Worm (Caenorhabditis elegans) whole organism, young adult: ENCODE data around the gene sec-22.

Experiments used
- D2030.7 ChIP-seq: fragments of 200-800 bp; sonication (Bioruptor generic); IDR thresholded peaks from 2 replicates; pipeline ENCODE4 v1.3.6; 2022; ENCODE audit warnings: missing genetic modification reagents, missing genetic modification characterization, missing compliant biosample characterization
- F10E7.11 ChIP-seq: sonication (generic microtip); optimal IDR thresholded peaks from 2 replicates; lab custom pipeline; 2017; ENCODE audit warnings: mild to moderate bottlenecking, missing genetic modification characterization, moderate library complexity, missing compliant biosample characterization
- F22D6.2 ChIP-seq: sonication (generic microtip); optimal IDR thresholded peaks from 2 replicates; lab custom pipeline; 2016; ENCODE audit warnings: mild to moderate bottlenecking, missing genetic modification characterization, missing compliant biosample characterization
- F49E8.2 ChIP-seq: sonication (generic microtip); optimal IDR thresholded peaks from 3 replicates; lab custom pipeline; 2017; ENCODE audit warnings: missing genetic modification characterization, mild to moderate bottlenecking, missing compliant biosample characterization, antibody characterized with exemption, moderate library complexity; ENCODE audit not compliant: insufficient read depth
- F52B5.7 ChIP-seq: sonication (generic microtip); optimal IDR thresholded peaks from 2 replicates; lab custom pipeline; 2016; ENCODE audit warnings: mild to moderate bottlenecking, missing genetic modification characterization, missing compliant biosample characterization
- F55B11.4 ChIP-seq: sonication (generic microtip); optimal IDR thresholded peaks from 2 replicates; lab custom pipeline; 2016; ENCODE audit warnings: missing compliant biosample characterization, missing genetic modification characterization, borderline replicate concordance; ENCODE audit not compliant: insufficient read depth
- F57C9.4 ChIP-seq: sonication (generic microtip); optimal IDR thresholded peaks from 2 replicates; lab custom pipeline; 2017; ENCODE audit warnings: mild to moderate bottlenecking, missing genetic modification characterization, missing compliant biosample characterization
- Y53F4B.3 ChIP-seq: fragments of 200-800 bp; sonication (Bioruptor generic); IDR thresholded peaks from 2 replicates; pipeline ENCODE4 v1.3.6; 2022; ENCODE audit warnings: missing genetic modification reagents, missing genetic modification characterization, missing compliant biosample characterization
- athp-1 ChIP-seq: sonication (generic microtip); optimal IDR thresholded peaks from 2 replicates; lab custom pipeline; 2017; ENCODE audit warnings: mild to moderate bottlenecking, missing genetic modification characterization, missing compliant biosample characterization
- attf-6 ChIP-seq: fragments of 200-800 bp; sonication (Bioruptor generic); IDR thresholded peaks from 2 replicates; pipeline ENCODE4 v1.3.6; 2022; ENCODE audit warnings: missing genetic modification reagents, missing genetic modification characterization, missing compliant biosample characterization
- ceh-40 ChIP-seq: fragments of 200-800 bp; sonication (Bioruptor generic); IDR thresholded peaks from 2 replicates; pipeline ENCODE4 v1.3.6; 2022; ENCODE audit warnings: missing genetic modification characterization, missing compliant biosample characterization
- ceh-79 ChIP-seq: sonication (generic microtip); optimal IDR thresholded peaks from 2 replicates; lab custom pipeline; 2017; ENCODE audit warnings: mild to moderate bottlenecking, missing genetic modification characterization, missing compliant biosample characterization
- chd-7 ChIP-seq: sonication (generic microtip); optimal IDR thresholded peaks from 2 replicates; lab custom pipeline; 2016; ENCODE audit warnings: mild to moderate bottlenecking, missing genetic modification characterization, moderate library complexity, missing compliant biosample characterization
- dox-1 ChIP-seq: fragments of 200-800 bp; sonication (Bioruptor generic); IDR thresholded peaks from 2 replicates; pipeline ENCODE4 v1.3.6; 2022; ENCODE audit warnings: missing genetic modification reagents, missing genetic modification characterization, missing compliant biosample characterization
- egrh-3 ChIP-seq: fragments of 200-800 bp; sonication (Bioruptor generic); IDR thresholded peaks from 2 replicates; pipeline ENCODE4 v1.3.6; 2022; ENCODE audit warnings: missing genetic modification reagents, missing genetic modification characterization, missing compliant biosample characterization
- hlh-12 ChIP-seq: sonication (generic microtip); optimal IDR thresholded peaks from 2 replicates; lab custom pipeline; 2016; ENCODE audit warnings: missing genetic modification characterization, missing compliant biosample characterization
- lag-1 ChIP-seq: fragments of 200-800 bp; sonication (Bioruptor generic); IDR thresholded peaks from 2 replicates; pipeline ENCODE4 v1.3.6; 2022; ENCODE audit warnings: missing genetic modification reagents, missing genetic modification characterization, missing compliant biosample characterization
- lin-40 ChIP-seq: sonication (generic microtip); optimal IDR thresholded peaks from 2 replicates; lab custom pipeline; 2016; ENCODE audit warnings: missing genetic modification characterization, mild to moderate bottlenecking, missing compliant biosample characterization, missing genotype, missing genetic modification reagents
- lin-54 ChIP-seq: fragments of 200-800 bp; sonication (Bioruptor generic); optimal IDR thresholded peaks from 2 replicates; lab custom pipeline; 2018; ENCODE audit warnings: mild to moderate bottlenecking, missing genetic modification characterization, missing compliant biosample characterization
- madf-10 ChIP-seq: sonication (generic microtip); optimal IDR thresholded peaks from 2 replicates; lab custom pipeline; 2016; ENCODE audit warnings: mild to moderate bottlenecking, missing genetic modification characterization, missing compliant biosample characterization
- madf-6 ChIP-seq: fragments of 200-800 bp; sonication (Bioruptor generic); IDR thresholded peaks from 2 replicates; pipeline ENCODE4 v1.3.6; 2022; ENCODE audit warnings: missing genetic modification reagents, missing genetic modification characterization, missing compliant biosample characterization
- mes-4 ChIP-seq: sonication (generic microtip); optimal IDR thresholded peaks from 2 replicates; lab custom pipeline; 2016; ENCODE audit warnings: missing genotype, missing genetic modification characterization, missing compliant biosample characterization
- nfyb-1 ChIP-seq: fragments of 200-800 bp; sonication (Bioruptor generic); IDR thresholded peaks from 2 replicates; pipeline ENCODE4 v1.3.6; 2022; ENCODE audit warnings: missing genetic modification reagents, missing genetic modification characterization, missing compliant biosample characterization
- nhr-120 ChIP-seq: fragments of 200-800 bp; sonication (Bioruptor generic); IDR thresholded peaks from 2 replicates; pipeline ENCODE4 v1.3.6; 2022; ENCODE audit warnings: missing genetic modification characterization, missing compliant biosample characterization
- repo-1 ChIP-seq: sonication (generic microtip); optimal IDR thresholded peaks from 2 replicates; lab custom pipeline; 2017; ENCODE audit warnings: mild to moderate bottlenecking, missing genetic modification characterization, missing compliant biosample characterization
- rpc-1 ChIP-seq, 2 experiments: fragments of 150-350 bp in 1 of 2; sonication (generic microtip) in 1 of 2; optimal IDR thresholded peaks; 2 replicates each; lab custom pipeline; 2014 to 2018; ENCODE audit warnings: missing biosample characterization in 1 of 2, missing genetic modification characterization in 1 of 2, missing genetic modification reagents in 1 of 2, missing genotype in 1 of 2
- sdz-38 ChIP-seq: sonication (generic microtip); optimal IDR thresholded peaks from 2 replicates; lab custom pipeline; 2016; ENCODE audit warnings: missing genotype, missing genetic modification characterization, missing compliant biosample characterization
- snpc-1.1 ChIP-seq: sonication (generic microtip); optimal IDR thresholded peaks from 2 replicates; lab custom pipeline; 2017; ENCODE audit warnings: missing genetic modification characterization, mild to moderate bottlenecking, missing compliant biosample characterization, antibody characterized with exemption, moderate library complexity, missing genotype, missing genetic modification reagents; ENCODE audit not compliant: insufficient read depth
- snpc-4 ChIP-seq, 5 experiments: fragments of 150-350 bp in 1 of 5; sonication (generic microtip) in 4 of 5; optimal IDR thresholded peaks; 2 replicates each; lab custom pipeline; 2014 to 2018; ENCODE audit warnings: missing genetic modification characterization in 5 of 5, missing biosample characterization in 3 of 5, antibody characterized with exemption in 2 of 5, mild to moderate bottlenecking in 2 of 5, missing compliant biosample characterization in 2 of 5, missing genotype in 2 of 5, moderate library complexity in 2 of 5, missing genetic modification reagents in 1 of 5
- unc-62 ChIP-seq: fragments of 150-350 bp; optimal IDR thresholded peaks from 2 replicates; lab custom pipeline; 2014; ENCODE audit warnings: missing biosample characterization, missing genetic modification reagents, missing genetic modification characterization
- zfh-2 ChIP-seq: fragments of 200-800 bp; sonication (Bioruptor generic); conservative IDR thresholded peaks from 2 replicates; pipeline ENCODE4 v1.3.6; 2022; ENCODE audit warnings: missing genetic modification reagents, missing genetic modification characterization, missing compliant biosample characterization
- ztf-26 ChIP-seq: sonication (generic microtip); optimal IDR thresholded peaks from 2 replicates; lab custom pipeline; 2017; ENCODE audit warnings: missing genetic modification characterization, missing compliant biosample characterization
- ztf-6 ChIP-seq: fragments of 200-800 bp; sonication (Bioruptor generic); IDR thresholded peaks from 2 replicates; pipeline ENCODE4 v1.3.6; 2022; ENCODE audit warnings: missing genetic modification reagents, missing genetic modification characterization, missing compliant biosample characterization

sec-22 gene

DNA sequence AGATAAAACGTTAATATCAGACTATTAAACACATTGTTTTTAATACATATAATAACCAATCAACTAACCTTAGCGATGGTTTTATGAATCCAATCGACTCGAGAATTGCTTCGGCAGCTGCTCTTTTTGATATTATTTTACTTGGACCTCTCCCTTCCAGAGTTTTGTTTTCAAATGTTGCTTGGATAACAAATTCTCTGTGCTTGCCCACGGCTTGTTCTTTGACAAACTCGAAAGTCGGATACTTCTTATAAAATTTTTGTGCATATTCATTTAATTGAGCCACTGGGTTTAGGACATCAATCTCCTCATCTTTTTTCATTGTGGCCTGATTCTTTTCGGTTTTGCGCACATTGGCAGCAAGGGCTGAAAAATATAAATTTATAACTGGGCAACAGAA lies 10.3 kb upstream of the sec-22 start, which contains the start of gene F55A4.3:
Gene F55A4.3, minus strand, starts transcription at position 101 of the 400 bp plus-strand sequence.
- no peak for TF ChIP-seq chd-7 (tag; lab: Kevin White, UChicago)
- no peak for TF ChIP-seq unc-62 (GFP tag; lab: Kevin White, UChicago)
- TF ChIP-seq zfh-2 (GFP tag; lab: Robert Waterston, UW) = no peak
- no peak for TF ChIP-seq nhr-120
- no peak for TF ChIP-seq lin-54
- no peak for TF ChIP-seq F57C9.4 (tag; lab: Kevin White, UChicago)
- TF ChIP-seq snpc-1.1 (tag; lab: Kevin White, UChicago) = no peak
- no peak for TF ChIP-seq F49E8.2 (tag; lab: Kevin White, UChicago)
- no peak for TF ChIP-seq hlh-12 (tag; lab: Kevin White, UChicago)
- no peak for TF ChIP-seq F22D6.2 (tag; lab: Kevin White, UChicago)
- TF ChIP-seq nfyb-1 (GFP tag; lab: Robert Waterston, UW) = no peak
- TF ChIP-seq madf-10 (tag; lab: Kevin White, UChicago) = no peak
- no peak for TF ChIP-seq Y53F4B.3 (GFP tag; lab: Robert Waterston, UW)
- TF ChIP-seq F55B11.4 (tag; lab: Kevin White, UChicago) = no peak
- TF ChIP-seq F52B5.7 (tag; lab: Kevin White, UChicago) = no peak
- TF ChIP-seq ztf-6 (GFP tag; lab: Robert Waterston, UW) = no peak
- TF ChIP-seq, all 124 proteins: peak for 0

DNA sequence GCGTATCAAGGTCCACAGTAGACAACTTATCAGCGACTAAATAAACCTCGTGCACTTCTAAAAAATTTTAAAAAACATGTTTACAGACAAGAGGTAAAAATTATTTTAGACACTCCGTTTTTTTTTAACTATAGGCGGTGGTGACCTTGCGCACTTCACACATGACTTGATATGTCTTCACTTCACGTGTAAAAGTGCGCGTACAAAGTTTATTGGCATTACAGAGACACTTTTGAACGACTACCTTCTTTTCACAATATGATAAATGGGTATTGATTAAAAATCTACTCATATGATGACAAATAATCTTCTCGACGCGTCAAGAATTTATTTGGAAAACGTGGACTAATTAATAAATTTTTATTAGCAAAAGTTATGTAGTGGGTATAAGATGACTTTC lies 8.6 kb upstream of the sec-22 start:
- TF ChIP-seq ztf-26 (tag; lab: Kevin White, UChicago) (peak; percentile 51), lin-40 (tag; lab: Kevin White, UChicago) (peak; percentile 48), athp-1 (tag; lab: Kevin White, UChicago) (no peak), madf-6 (GFP tag; lab: Robert Waterston, UW) (no peak)

ce11 chrX:1027370-1027769 lies 8.0 kb upstream of the sec-22 start:
- TF ChIP-seq snpc-4 (GFP tag; optimal IDR thresholded peaks at IDR 0.05; lab: Kevin White, UChicago) (no peak), snpc-4 (tag; optimal IDR thresholded peaks at IDR 0.05; lab: Kevin White, UChicago) (peak in 3 of 4 experiments; percentile 27 to 69 (median 54)), dox-1 (no peak), F10E7.11 (tag; lab: Kevin White, UChicago) (no peak), rpc-1 (optimal IDR thresholded peaks at IDR 0.05; lab: Kevin White, UChicago) (no peak), rpc-1 (tag; optimal IDR thresholded peaks at IDR 0.05; lab: Kevin White, UChicago) (no peak)

- TF ChIP-seq egrh-3 (GFP tag; lab: Robert Waterston, UW) (no peak), F52B5.7 (tag; lab: Kevin White, UChicago) (no peak), repo-1 (no peak), mes-4 (tag; lab: Kevin White, UChicago) (no peak), sdz-38 (tag; lab: Kevin White, UChicago) (no peak), D2030.7 (GFP tag; lab: Robert Waterston, UW) (no peak), ceh-40 (GFP tag; lab: Robert Waterston, UW) (no peak), hlh-12 (tag; lab: Kevin White, UChicago) (no peak), lag-1 (GFP tag; lab: Robert Waterston, UW) (no peak), rpc-1 (optimal IDR thresholded peaks at IDR 0.05; lab: Kevin White, UChicago) (no peak), rpc-1 (tag; optimal IDR thresholded peaks at IDR 0.05; lab: Kevin White, UChicago) (no peak), ceh-79 (tag; lab: Kevin White, UChicago) (no peak), attf-6 (GFP tag; lab: Robert Waterston, UW) (no peak)
Observed at ce11 chrX:1030867-1031266, 4.5 kb upstream of the sec-22 start.
